Worm (Caenorhabditis elegans): Measurements from ENCODE around the gene C06A1.3.
A peak's percentile ranks its signal among the peaks of the same experiment; 100 is the strongest.

C06A1.3 gene

ce11 chrII:10537571-10537970 lies 34.5 kb upstream of the C06A1.3 start, which contains the start of gene R166.2:
Gene R166.2, minus strand, starts transcription at chrII:10537671.
- TF ChIP-seq F13H6.1 (tag; optimal IDR thresholded peaks at IDR 0.05) (no peak), dve-1 (tag; optimal IDR thresholded peaks at IDR 0.05) (no peak), pha-4 (tag; optimal IDR thresholded peaks at IDR 0.05) (no peak), sox-4 (tag; optimal IDR thresholded peaks at IDR 0.05) (no peak), sox-2 (GFP tag; IDR thresholded peaks at IDR 0.05) (no peak), Y22D7AL.16 (tag; optimal IDR thresholded peaks at IDR 0.05) (no peak), pag-3 (tag; optimal IDR thresholded peaks at IDR 0.05; ENCODE audit: borderline replicate concordance) (no peak), unc-42 (tag; optimal IDR thresholded peaks at IDR 0.05) (no peak), unc-86 (tag; optimal IDR thresholded peaks at IDR 0.05) (no peak), pha-2 (tag; optimal IDR thresholded peaks at IDR 0.05) (no peak), tbx-2 (tag; optimal IDR thresholded peaks at IDR 0.05) (no peak), gmeb-2 (tag; optimal IDR thresholded peaks at IDR 0.05) (no peak), dmd-4 (tag; optimal IDR thresholded peaks at IDR 0.05; ENCODE audit: borderline replicate concordance) (no peak)

DNA sequence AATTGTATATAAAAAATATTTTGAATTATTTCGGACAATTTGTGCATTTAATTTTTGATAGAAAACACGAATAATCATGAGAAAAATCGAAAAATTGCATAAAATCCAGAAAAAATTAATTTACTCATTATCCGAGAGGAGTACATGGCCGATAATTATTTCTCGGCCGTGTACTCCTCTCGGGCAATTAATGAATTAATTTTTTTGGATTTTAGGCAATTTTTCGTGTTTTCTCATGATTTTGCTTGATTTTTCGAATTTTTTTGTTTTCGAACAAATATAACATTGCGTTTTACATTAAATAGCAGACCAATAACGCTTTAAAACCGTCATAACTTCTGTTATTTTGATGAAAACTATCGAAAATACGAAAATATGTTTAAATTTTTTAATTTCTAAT lies 34.1 kb upstream of the C06A1.3 start:
- TF ChIP-seq tbx-7 (tag; optimal IDR thresholded peaks at IDR 0.05) (peak; percentile 68), hlh-8 (tag; optimal IDR thresholded peaks at IDR 0.05) (peak; percentile 26), ceh-24 (tag; optimal IDR thresholded peaks at IDR 0.05) (no peak), C38D4.7 (GFP tag; optimal IDR thresholded peaks at IDR 0.05) (no peak), unc-42 (tag; optimal IDR thresholded peaks at IDR 0.05) (peak; percentile 47), T23F11.4 (GFP tag; optimal IDR thresholded peaks at IDR 0.05) (no peak), unc-86 (tag; optimal IDR thresholded peaks at IDR 0.05) (peak; percentile 26), hlh-6 (tag; optimal IDR thresholded peaks at IDR 0.05) (no peak), pag-3 (tag; optimal IDR thresholded peaks at IDR 0.05; ENCODE audit: borderline replicate concordance) (no peak), ztf-16 (tag; optimal IDR thresholded peaks at IDR 0.05) (no peak), ceh-30 (tag; optimal IDR thresholded peaks at IDR 0.05) (no peak), fkh-6 (tag; optimal IDR thresholded peaks at IDR 0.05) (no peak), odd-2 (tag; optimal IDR thresholded peaks at IDR 0.05) (no peak), rnt-1 (tag; optimal IDR thresholded peaks at IDR 0.05) (no peak), ceh-22 (tag; optimal IDR thresholded peaks at IDR 0.05) (no peak), pat-9 (tag; optimal IDR thresholded peaks at IDR 0.05) (no peak), F13H6.1 (tag; optimal IDR thresholded peaks at IDR 0.05) (peak; percentile 36), elt-4 (tag; optimal IDR thresholded peaks at IDR 0.05) (no peak), ref-2 (tag; optimal IDR thresholded peaks at IDR 0.05) (peak; percentile 12), unc-3 (GFP tag; conservative IDR thresholded peaks at IDR 0.05) (no peak), unc-3 (tag; optimal IDR thresholded peaks at IDR 0.05) (no peak), elt-2 (tag; optimal IDR thresholded peaks at IDR 0.05) (peak; percentile 40), mec-3 (tag; optimal IDR thresholded peaks at IDR 0.05; ENCODE audit: borderline replicate concordance) (no peak), fkh-10 (GFP tag; optimal IDR thresholded peaks at IDR 0.05) (no peak), hlh-30 (tag; optimal IDR thresholded peaks at IDR 0.05; ENCODE audit: insufficient read depth) (no peak), unc-55 (GFP tag; optimal IDR thresholded peaks at IDR 0.05) (no peak), pax-1 (tag; optimal IDR thresholded peaks at IDR 0.05) (no peak), K02D7.2 (tag; optimal IDR thresholded peaks at IDR 0.05) (no peak), syd-9 (tag; optimal IDR thresholded peaks at IDR 0.05) (no peak), ceh-14 (tag; optimal IDR thresholded peaks at IDR 0.05) (no peak), che-1 (tag; optimal IDR thresholded peaks at IDR 0.05) (no peak), ceh-18 (tag; optimal IDR thresholded peaks at IDR 0.05) (no peak), pqm-1 (tag; optimal IDR thresholded peaks at IDR 0.05) (no peak), Y22D7AL.16 (tag; optimal IDR thresholded peaks at IDR 0.05) (no peak), npax-4 (tag; optimal IDR thresholded peaks at IDR 0.05) (no peak), C08G9.2 (tag; optimal IDR thresholded peaks at IDR 0.05) (peak; percentile 81), dve-1 (tag; optimal IDR thresholded peaks at IDR 0.05) (no peak), nhr-11 (tag; optimal IDR thresholded peaks at IDR 0.05) (no peak), nfya-1 (tag; optimal IDR thresholded peaks at IDR 0.05) (no peak), lim-6 (tag; optimal IDR thresholded peaks at IDR 0.05) (peak; percentile 34), hlh-13 (GFP tag; optimal IDR thresholded peaks at IDR 0.05) (no peak), ama-1 (optimal IDR thresholded peaks at IDR 0.05) (no peak), pros-1 (tag; optimal IDR thresholded peaks at IDR 0.05) (no peak), ceh-6 (GFP tag; optimal IDR thresholded peaks at IDR 0.05) (no peak), sox-2 (GFP tag; IDR thresholded peaks at IDR 0.05) (no peak), madf-2 (tag; optimal IDR thresholded peaks at IDR 0.05) (no peak)

Data from whole organism, late embryonic.